Worm (Caenorhabditis elegans) whole organism, late embryonic: ENCODE data around the gene rsef-1.

Source experiments
- C08G9.2 ChIP-seq: sonication (generic microtip); optimal IDR thresholded peaks from 2 replicates; lab custom pipeline; 2016; ENCODE audit warnings: mild to moderate bottlenecking, missing genetic modification characterization, moderate library complexity, missing compliant biosample characterization
- ama-1 ChIP-seq: fragments of 150-350 bp; optimal IDR thresholded peaks from 2 replicates; lab custom pipeline; 2014
- fkh-10 ChIP-seq: fragments of 150-350 bp; optimal IDR thresholded peaks from 2 replicates; lab custom pipeline; 2014; ENCODE audit warnings: missing biosample characterization, missing genetic modification reagents, missing genetic modification characterization
- pag-3 ChIP-seq: sonication (generic microtip); optimal IDR thresholded peaks from 2 replicates; lab custom pipeline; 2016; ENCODE audit warnings: missing compliant biosample characterization, missing genetic modification characterization, borderline replicate concordance
- pqm-1 ChIP-seq: sonication (generic microtip); optimal IDR thresholded peaks from 2 replicates; lab custom pipeline; 2016; ENCODE audit warnings: missing genetic modification characterization, missing compliant biosample characterization
- tbx-2 ChIP-seq: sonication (generic microtip); optimal IDR thresholded peaks from 2 replicates; lab custom pipeline; 2016; ENCODE audit warnings: missing genetic modification characterization, missing compliant biosample characterization

- TF ChIP-seq pqm-1 = no peak
- TF ChIP-seq ama-1 (lab: Kevin White, UChicago) = no peak
- TF ChIP-seq tbx-2 (tag; lab: Kevin White, UChicago) = no peak
- TF ChIP-seq C08G9.2 (tag; lab: Kevin White, UChicago) = no peak
- TF ChIP-seq fkh-10 = no peak
- no peak for TF ChIP-seq pag-3 (tag; lab: Kevin White, UChicago)
Measured at ce11 chrX:3089423-3089822, 30.2 kb upstream of the rsef-1 start, which contains the start of gene pccb-1.
